Worm (Caenorhabditis elegans) whole organism, late embryonic: ENCODE results near the gene pag-3.

Experiments
- ama-1 ChIP-seq: fragments of 150-350 bp; optimal IDR thresholded peaks from 2 replicates; lab custom pipeline; 2014
- elt-2 ChIP-seq: sonication (generic microtip); optimal IDR thresholded peaks from 2 replicates; lab custom pipeline; 2016; ENCODE audit warnings: missing genetic modification reagents, missing genetic modification characterization, missing compliant biosample characterization
- ets-4 ChIP-seq: sonication (generic microtip); optimal IDR thresholded peaks from 2 replicates; lab custom pipeline; 2016; ENCODE audit warnings: missing genetic modification characterization, missing compliant biosample characterization
- fax-1 ChIP-seq: sonication (generic microtip); optimal IDR thresholded peaks from 2 replicates; lab custom pipeline; 2016; ENCODE audit warnings: missing genotype, missing genetic modification characterization, missing compliant biosample characterization

ce11 chrX:14999101-14999500 lies 44.7 kb upstream of the pag-3 start, which contains the start of gene cutl-3:
- TF ChIP-seq ama-1 (lab: Kevin White, UChicago) (no peak), ets-4 (tag; lab: Kevin White, UChicago) (no peak), fax-1 (tag; lab: Kevin White, UChicago) (no peak), elt-2 (tag; lab: Kevin White, UChicago) (no peak)
